Fruit fly (Drosophila melanogaster) whole organism, embryonic: ENCODE measurements around the gene CG6923.

Source experiments
- Ada2b ChIP-seq: fragments of 200-800 bp; sonication (Bioruptor generic); IDR thresholded peaks from 2 replicates; pipeline ENCODE4 v1.3.6; 2022; ENCODE audit warnings: missing biosample characterization, missing genetic modification characterization
- Asciz ChIP-seq: fragments of 200-800 bp; sonication (Bioruptor generic); optimal IDR thresholded peaks from 2 replicates; lab custom pipeline; 2017; ENCODE audit warnings: missing biosample characterization, mild to moderate bottlenecking, missing genetic modification characterization, missing genetic modification reagents
- B-H1 ChIP-seq: fragments of 200-800 bp; sonication (Bioruptor generic); IDR thresholded peaks from 3 replicates; pipeline ENCODE4 v1.3.6; 2022; ENCODE audit warnings: missing biosample characterization, missing genetic modification characterization
- CG11247 ChIP-seq: fragments of 200-800 bp; sonication (Bioruptor generic); IDR thresholded peaks from 2 replicates; pipeline ENCODE4 v1.3.6; 2022; ENCODE audit warnings: missing biosample characterization, missing genetic modification characterization
- CG13624 ChIP-seq: fragments of 200-800 bp; sonication (Bioruptor generic); optimal IDR thresholded peaks from 2 replicates; lab custom pipeline; 2016; ENCODE audit warnings: missing biosample characterization, missing genetic modification characterization
- CG14050 ChIP-seq: fragments of 200-800 bp; sonication (Bioruptor generic); IDR thresholded peaks from 3 replicates; pipeline ENCODE4 v1.3.6; 2022; ENCODE audit warnings: missing biosample characterization, missing genetic modification characterization
- CG14710 ChIP-seq: fragments of 200-800 bp; sonication (Bioruptor generic); optimal IDR thresholded peaks from 3 replicates; lab custom pipeline; 2019; ENCODE audit warnings: missing biosample characterization, mild to moderate bottlenecking, missing genetic modification characterization, moderate library complexity
- CG15073 ChIP-seq: fragments of 200-800 bp; sonication (Bioruptor generic); optimal IDR thresholded peaks from 2 replicates; lab custom pipeline; 2016; ENCODE audit warnings: missing biosample characterization, missing genetic modification characterization
- CG1602 ChIP-seq: fragments of 200-800 bp; sonication (Bioruptor generic); optimal IDR thresholded peaks from 3 replicates; lab custom pipeline; 2016; ENCODE audit warnings: missing biosample characterization, missing genetic modification characterization
- CG16815 ChIP-seq: fragments of 200-800 bp; sonication (Bioruptor generic); optimal IDR thresholded peaks from 3 replicates; lab custom pipeline; 2017; ENCODE audit warnings: missing biosample characterization, mild to moderate bottlenecking, missing genetic modification characterization
- CG17359 ChIP-seq: fragments of 200-800 bp; sonication (Bioruptor generic); optimal IDR thresholded peaks from 3 replicates; lab custom pipeline; 2018; ENCODE audit warnings: missing biosample characterization, mild to moderate bottlenecking, missing genetic modification characterization, moderate library complexity
- CG18262 ChIP-seq: fragments of 200-800 bp; optimal IDR thresholded peaks from 3 replicates; lab custom pipeline; 2019; ENCODE audit warnings: missing biosample characterization, mild to moderate bottlenecking, missing genetic modification characterization, moderate library complexity
- CG18599 ChIP-seq: fragments of 200-800 bp; sonication (Bioruptor generic); optimal IDR thresholded peaks from 3 replicates; lab custom pipeline; 2017; ENCODE audit warnings: missing biosample characterization, missing genetic modification characterization, mild to moderate bottlenecking, moderate library complexity, missing genetic modification reagents
- CG2678 ChIP-seq: fragments of 200-800 bp; sonication (Bioruptor generic); optimal IDR thresholded peaks from 3 replicates; lab custom pipeline; 2019; ENCODE audit warnings: missing biosample characterization, mild to moderate bottlenecking, missing genetic modification characterization, moderate library complexity
- CG2712 ChIP-seq: fragments of 200-800 bp; optimal IDR thresholded peaks from 3 replicates; lab custom pipeline; 2019; ENCODE audit warnings: missing biosample characterization, mild to moderate bottlenecking, missing genetic modification characterization, moderate library complexity
- CG30403 ChIP-seq: fragments of 200-800 bp; sonication (Bioruptor generic); optimal IDR thresholded peaks from 3 replicates; lab custom pipeline; 2016; ENCODE audit warnings: missing biosample characterization, missing genetic modification characterization
- CG34224 ChIP-seq: fragments of 200-800 bp; sonication (Bioruptor generic); IDR thresholded peaks from 3 replicates; pipeline ENCODE4 v1.3.6; 2022; ENCODE audit warnings: missing biosample characterization, missing genetic modification characterization; ENCODE audit not compliant: partially characterized antibody
- CG3995 ChIP-seq: fragments of 200-800 bp; sonication (Bioruptor generic); optimal IDR thresholded peaks from 3 replicates; lab custom pipeline; 2016; ENCODE audit warnings: missing biosample characterization, missing genetic modification characterization
- CG7745 ChIP-seq: fragments of 200-800 bp; sonication (Bioruptor generic); optimal IDR thresholded peaks from 2 replicates; lab custom pipeline; 2018; ENCODE audit warnings: missing biosample characterization, mild to moderate bottlenecking, missing genetic modification characterization, moderate library complexity
- CG7786 ChIP-seq: fragments of 200-800 bp; sonication (Bioruptor generic); optimal IDR thresholded peaks from 2 replicates; lab custom pipeline; 2016; ENCODE audit warnings: missing biosample characterization, missing genetic modification characterization
- CG8290 ChIP-seq, 3 experiments: fragments of 200-800 bp; sonication (Bioruptor generic); optimal IDR thresholded peaks; 2 replicates each; lab custom pipeline; 2016 to 2019; ENCODE audit warnings: missing biosample characterization in 3 of 3, missing genetic modification characterization in 3 of 3, mild to moderate bottlenecking in 2 of 3, moderate library complexity in 1 of 3
- CG9797 ChIP-seq: fragments of 200-800 bp; sonication (Bioruptor generic); optimal IDR thresholded peaks from 3 replicates; lab custom pipeline; 2018; ENCODE audit warnings: missing biosample characterization, mild to moderate bottlenecking, missing genetic modification characterization
- Camta ChIP-seq: fragments of 200-800 bp; sonication (Bioruptor generic); optimal IDR thresholded peaks from 2 replicates; lab custom pipeline; 2016; ENCODE audit warnings: missing biosample characterization, missing genetic modification characterization
- Dbx ChIP-seq: fragments of 200-800 bp; sonication (Bioruptor generic); IDR thresholded peaks from 3 replicates; pipeline ENCODE4 v1.3.6; 2022; ENCODE audit warnings: missing biosample characterization, missing genetic modification characterization
- Hey ChIP-seq: fragments of 200-800 bp; sonication (Bioruptor generic); optimal IDR thresholded peaks from 3 replicates; lab custom pipeline; 2018; ENCODE audit warnings: missing biosample characterization, mild to moderate bottlenecking, missing genetic modification characterization
- Max ChIP-seq: fragments of 200-800 bp; sonication (Bioruptor generic); optimal IDR thresholded peaks from 2 replicates; lab custom pipeline; 2016; ENCODE audit warnings: missing biosample characterization, mild to moderate bottlenecking, missing genetic modification characterization
- Oli ChIP-seq: fragments of 200-800 bp; sonication (Bioruptor generic); optimal IDR thresholded peaks from 2 replicates; lab custom pipeline; 2018; ENCODE audit warnings: missing biosample characterization, mild to moderate bottlenecking, missing genetic modification characterization, moderate library complexity
- Ssrp ChIP-seq: fragments of 200-800 bp; sonication (Bioruptor generic); optimal IDR thresholded peaks from 2 replicates; lab custom pipeline; 2018; ENCODE audit warnings: missing biosample characterization, mild to moderate bottlenecking, missing genetic modification characterization, moderate library complexity
- az2 ChIP-seq: fragments of 200-800 bp; sonication (Bioruptor generic); optimal IDR thresholded peaks from 3 replicates; lab custom pipeline; 2016; ENCODE audit warnings: missing biosample characterization, missing genetic modification characterization
- bbx ChIP-seq: fragments of 200-800 bp; sonication (Bioruptor generic); IDR thresholded peaks from 2 replicates; pipeline ENCODE4 v1.3.6; 2022; ENCODE audit warnings: missing biosample characterization, missing genetic modification characterization; ENCODE audit not compliant: partially characterized antibody
- caup ChIP-seq: fragments of 200-800 bp; sonication (Bioruptor generic); optimal IDR thresholded peaks from 3 replicates; lab custom pipeline; 2017; ENCODE audit warnings: missing biosample characterization, mild to moderate bottlenecking, missing genetic modification characterization, moderate library complexity; ENCODE audit not compliant: severe bottlenecking
- da ChIP-seq: fragments of 200-800 bp; sonication (Bioruptor generic); optimal IDR thresholded peaks from 2 replicates; lab custom pipeline; 2016; ENCODE audit warnings: missing biosample characterization, missing genetic modification characterization
- gem ChIP-seq: fragments of 200-800 bp; sonication (Bioruptor generic); optimal IDR thresholded peaks from 2 replicates; lab custom pipeline; 2019; ENCODE audit warnings: missing biosample characterization, mild to moderate bottlenecking, missing genetic modification characterization, moderate library complexity
- gfzf ChIP-seq: fragments of 200-800 bp; sonication (Bioruptor generic); optimal IDR thresholded peaks from 2 replicates; lab custom pipeline; 2016; ENCODE audit warnings: missing biosample characterization, mild to moderate bottlenecking, missing genetic modification characterization, moderate library complexity
- grau ChIP-seq: fragments of 200-800 bp; optimal IDR thresholded peaks from 3 replicates; lab custom pipeline; 2019; ENCODE audit warnings: missing biosample characterization, mild to moderate bottlenecking, missing genetic modification characterization, moderate library complexity
- gro ChIP-seq: fragments of 200-800 bp; sonication (Bioruptor generic); optimal IDR thresholded peaks from 2 replicates; lab custom pipeline; 2016; ENCODE audit warnings: missing biosample characterization, missing genetic modification characterization
- gsb ChIP-seq: fragments of 200-800 bp; sonication (Bioruptor generic); IDR thresholded peaks from 2 replicates; pipeline ENCODE4 v1.3.6; 2022; ENCODE audit warnings: missing biosample characterization, missing genetic modification characterization
- kay ChIP-seq: fragments of 200-800 bp; sonication (Bioruptor generic); optimal IDR thresholded peaks from 2 replicates; lab custom pipeline; 2016; ENCODE audit warnings: missing biosample characterization, missing genetic modification characterization
- lbe ChIP-seq: fragments of 200-800 bp; sonication (Bioruptor generic); optimal IDR thresholded peaks from 2 replicates; lab custom pipeline; 2016; ENCODE audit warnings: missing biosample characterization, mild to moderate bottlenecking, missing genetic modification characterization
- mirr ChIP-seq: fragments of 200-800 bp; sonication (Bioruptor generic); optimal IDR thresholded peaks from 3 replicates; lab custom pipeline; 2018; ENCODE audit warnings: missing biosample characterization, mild to moderate bottlenecking, missing genetic modification characterization
- nau ChIP-seq: fragments of 200-800 bp; sonication (Bioruptor generic); optimal IDR thresholded peaks from 3 replicates; lab custom pipeline; 2017; ENCODE audit warnings: missing biosample characterization, mild to moderate bottlenecking, missing genetic modification characterization, missing genetic modification reagents
- onecut ChIP-seq: fragments of 200-800 bp; sonication (Bioruptor generic); IDR thresholded peaks from 2 replicates; pipeline ENCODE4 v1.3.6; 2022; ENCODE audit warnings: missing biosample characterization, missing genetic modification characterization
- pan ChIP-seq, 4 experiments: fragments of >200 bp in 3 of 4; fragments of 200-800 bp in 1 of 4; sonication (Bioruptor generic) in 1 of 4; optimal IDR thresholded peaks in 3 of 4; IDR thresholded peaks in 1 of 4; 2 replicates each; pipeline versions ENCODE4 v1.3.6 to Lab custom; 2017 to 2022; ENCODE audit warnings: missing biosample characterization in 2 of 4, missing genetic modification characterization in 2 of 4, mixed read lengths in 1 of 4
- pfk ChIP-seq: fragments of 200-800 bp; sonication (Bioruptor generic); optimal IDR thresholded peaks from 2 replicates; lab custom pipeline; 2018; ENCODE audit warnings: missing biosample characterization, mild to moderate bottlenecking, missing genetic modification characterization, moderate library complexity
- sc ChIP-seq, 3 experiments: fragments of >200 bp in 2 of 3; fragments of 200-800 bp in 1 of 3; sonication (Bioruptor generic) in 1 of 3; optimal IDR thresholded peaks; 2 replicates in 2 of 3; 3 replicates in 1 of 3; lab custom pipeline; 2017; ENCODE audit warnings: mild to moderate bottlenecking in 1 of 3, missing biosample characterization in 1 of 3, missing genetic modification characterization in 1 of 3, missing genetic modification reagents in 1 of 3
- shn ChIP-seq: fragments of 200-800 bp; sonication (Bioruptor generic); optimal IDR thresholded peaks from 3 replicates; lab custom pipeline; 2016; ENCODE audit warnings: missing biosample characterization, missing genetic modification characterization
- vfl ChIP-seq: fragments of 200-800 bp; sonication (Bioruptor generic); optimal IDR thresholded peaks from 2 replicates; lab custom pipeline; 2016; ENCODE audit warnings: missing biosample characterization, missing genetic modification characterization
- wor ChIP-seq: fragments of 200-800 bp; sonication (Bioruptor generic); IDR thresholded peaks from 2 replicates; pipeline ENCODE4 v1.3.6; 2022; ENCODE audit warnings: missing biosample characterization, missing genetic modification characterization

The CG6923 gene

dm6 chr3R:11758507-11759184, 8.8 kb upstream of the CG6923 start (continued):
- TF ChIP-seq Hey (tag; lab: Kevin White, UChicago), result no peak
- no peak for TF ChIP-seq CG17359 (tag; lab: Kevin White, UChicago)
- TF ChIP-seq CG16815 (GFP tag; lab: Kevin White, UChicago), result peak; percentile 44
- no peak for TF ChIP-seq CG14710 (tag; lab: Kevin White, UChicago)
- peak; percentile 1 for TF ChIP-seq nau (GFP tag; lab: Kevin White, UChicago)
- no peak for TF ChIP-seq CG8290 (GFP tag; optimal IDR thresholded peaks at IDR 0.05; lab: Kevin White, UChicago)
- peak in 1 of 2 experiments; percentile 52 for TF ChIP-seq CG8290 (tag; optimal IDR thresholded peaks at IDR 0.05; lab: Kevin White, UChicago)
- peak; percentile 26 for TF ChIP-seq CG30403 (GFP tag; lab: Kevin White, UChicago)
- TF ChIP-seq CG7786 (GFP tag; lab: Kevin White, UChicago), result no peak
- peak; percentile 32 for TF ChIP-seq grau (tag; lab: Kevin White, UChicago)
- no peak for TF ChIP-seq CG14050 (GFP tag; lab: Robert Waterston, UW)
- peak; percentile 31 for TF ChIP-seq CG7745 (tag; lab: Kevin White, UChicago)
- no peak for TF ChIP-seq vfl (GFP tag; lab: Kevin White, UChicago)
- no peak for TF ChIP-seq CG15073 (GFP tag; lab: Kevin White, UChicago)
- TF ChIP-seq sc (optimal IDR thresholded peaks at IDR 0.05; lab: Kevin White, UChicago), result no peak
- no peak for TF ChIP-seq sc (GFP tag; optimal IDR thresholded peaks at IDR 0.05; lab: Kevin White, UChicago)
- peak; percentile 19 for TF ChIP-seq CG18262 (tag; lab: Kevin White, UChicago)
- peak; percentile 2 for TF ChIP-seq gro
- peak; percentile 61 for TF ChIP-seq CG2678 (tag; lab: Kevin White, UChicago)
- TF ChIP-seq Ssrp, result peak; percentile 6
- peak; percentile 94 for TF ChIP-seq CG13624
- TF ChIP-seq CG9797 (GFP tag; lab: Kevin White, UChicago), result no peak
- TF ChIP-seq CG1602 (GFP tag; lab: Kevin White, UChicago), result no peak
- peak; percentile 22 for TF ChIP-seq CG2712 (tag; lab: Kevin White, UChicago)
- no peak for TF ChIP-seq B-H1 (GFP tag; lab: Robert Waterston, UW)
- TF ChIP-seq pfk (GFP tag; lab: Kevin White, UChicago), result no peak
- no peak for TF ChIP-seq az2 (GFP tag; lab: Kevin White, UChicago)
- TF ChIP-seq gem (tag; lab: Kevin White, UChicago), result peak; percentile 17
- TF ChIP-seq caup (GFP tag; lab: Kevin White, UChicago), result no peak
- no peak for TF ChIP-seq Dbx (GFP tag; lab: Robert Waterston, UW)
- TF ChIP-seq CG18599 (GFP tag; lab: Kevin White, UChicago), result no peak
- TF ChIP-seq CG3995 (GFP tag; lab: Kevin White, UChicago), result peak; percentile 66
- no peak for TF ChIP-seq pan (optimal IDR thresholded peaks at IDR 0.05; lab: Kevin White, UChicago)
- no peak for TF ChIP-seq pan (GFP tag; optimal IDR thresholded peaks at IDR 0.05 in 1 of 2, IDR thresholded peaks at IDR 0.05 in 1 of 2)
- no peak for TF ChIP-seq shn (GFP tag; lab: Kevin White, UChicago)
- TF ChIP-seq wor (GFP tag; lab: Robert Waterston, UW), result no peak
- no peak for TF ChIP-seq CG11247 (GFP tag; lab: Robert Waterston, UW)
- no peak for TF ChIP-seq Max
- no peak for TF ChIP-seq kay (GFP tag; lab: Kevin White, UChicago)
- TF ChIP-seq onecut, result peak; percentile 10; the same call in 1 of the 2 replicates
- TF ChIP-seq gsb (GFP tag; lab: Robert Waterston, UW), result no peak
- TF ChIP-seq Asciz (GFP tag; lab: Kevin White, UChicago), result no peak
- peak; percentile 54 for TF ChIP-seq mirr
- TF ChIP-seq Camta, result no peak
- no peak for TF ChIP-seq da (GFP tag; lab: Kevin White, UChicago)
- no peak for TF ChIP-seq bbx (GFP tag; lab: Robert Waterston, UW)
- no peak for TF ChIP-seq Ada2b
- TF ChIP-seq gfzf (GFP tag; lab: Kevin White, UChicago), result no peak
- no peak for TF ChIP-seq Oli
- TF ChIP-seq CG34224 (GFP tag; lab: Robert Waterston, UW), result no peak
- TF ChIP-seq lbe (GFP tag; lab: Kevin White, UChicago), result peak; percentile 58
